Worm (Caenorhabditis elegans): ENCODE measurements around the gene T26A5.6.

DNA sequence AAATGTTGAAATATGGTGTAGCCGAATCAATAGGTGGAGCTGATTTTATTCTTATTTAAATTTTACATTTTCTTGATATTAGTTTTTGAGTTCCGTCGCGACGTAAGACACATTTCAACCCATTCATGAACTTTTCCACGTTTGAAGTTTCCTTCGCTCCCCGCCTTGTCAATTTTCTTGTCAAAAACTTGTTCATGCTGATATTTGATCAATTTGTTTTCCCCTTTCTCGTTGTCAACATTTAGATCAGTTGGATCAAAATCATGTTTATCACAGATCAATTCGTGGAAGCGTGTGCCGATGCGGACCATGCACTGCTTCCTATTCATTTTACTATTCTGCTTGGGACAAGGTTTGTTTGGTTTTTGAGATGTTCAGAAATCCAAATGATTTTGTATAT, 32.4 kb upstream of the T26A5.6 start, which contains the start of gene chtb-2:
- no peak for TF ChIP-seq fkh-10 (GFP tag; optimal IDR thresholded peaks at IDR 0.05)
- TF ChIP-seq elt-2 (tag; optimal IDR thresholded peaks at IDR 0.05) = no peak
- no peak for TF ChIP-seq ahr-1 (tag; optimal IDR thresholded peaks at IDR 0.05)

Data from whole organism, late embryonic.